Worm (Caenorhabditis elegans): ENCODE data around the gene CC8.2.

DNA sequence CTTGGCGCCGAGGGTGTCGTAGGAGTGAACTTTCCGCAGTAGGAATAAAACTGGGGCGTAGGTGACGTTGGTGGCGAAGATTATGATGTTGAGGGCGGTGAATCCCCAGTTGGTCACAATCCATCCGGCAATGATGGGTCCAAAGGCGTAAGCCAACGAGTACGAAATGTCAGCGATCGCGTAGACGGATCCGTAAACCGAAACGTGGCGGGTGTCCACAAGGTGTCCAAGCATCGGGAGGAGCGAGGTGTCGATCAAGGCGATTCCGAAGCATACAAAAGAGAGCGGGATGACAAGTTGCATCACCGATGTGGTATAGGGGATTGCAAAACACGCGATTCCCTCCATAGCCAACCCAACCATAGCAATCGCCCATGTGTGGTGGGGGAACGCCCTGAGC is 29.8 kb downstream of the CC8.2 start:
- TF ChIP-seq ama-1 (optimal IDR thresholded peaks at IDR 0.05) (no peak), aly-1 (tag; optimal IDR thresholded peaks at IDR 0.05) (no peak), scrt-1 (GFP tag; IDR thresholded peaks at IDR 0.05) (no peak), ceh-36 (tag; optimal IDR thresholded peaks at IDR 0.05) (no peak), tra-4 (tag; optimal IDR thresholded peaks at IDR 0.05) (no peak), tbx-11 (GFP tag; IDR thresholded peaks at IDR 0.05) (no peak), pes-1 (GFP tag; IDR thresholded peaks at IDR 0.05) (no peak)
